Worm (Caenorhabditis elegans) whole organism, late embryonic: ENCODE measurements around the gene Y39E4B.6.
A peak's percentile ranks its signal among the peaks of the same experiment; 100 is the strongest.

ENCODE experiments used
- C08G9.2 ChIP-seq: sonication (generic microtip); optimal IDR thresholded peaks from 2 replicates; lab custom pipeline; 2016; ENCODE audit warnings: mild to moderate bottlenecking, missing genetic modification characterization, moderate library complexity, missing compliant biosample characterization
- C38D4.7 ChIP-seq: fragments of 200-800 bp; sonication (Bioruptor generic); optimal IDR thresholded peaks from 2 replicates; lab custom pipeline; 2018; ENCODE audit warnings: mild to moderate bottlenecking, missing genetic modification characterization, moderate library complexity, missing compliant biosample characterization
- F13H6.1 ChIP-seq: sonication (generic microtip); optimal IDR thresholded peaks from 2 replicates; lab custom pipeline; 2016; ENCODE audit warnings: missing genetic modification characterization, missing compliant biosample characterization
- K02D7.2 ChIP-seq: sonication (generic microtip); optimal IDR thresholded peaks from 2 replicates; lab custom pipeline; 2017; ENCODE audit warnings: mild to moderate bottlenecking, missing genetic modification characterization, missing compliant biosample characterization
- K09A11.1 ChIP-seq: sonication (generic microtip); optimal IDR thresholded peaks from 2 replicates; lab custom pipeline; 2017; ENCODE audit warnings: antibody characterized with exemption, mild to moderate bottlenecking, missing genetic modification characterization, missing compliant biosample characterization; ENCODE audit not compliant: insufficient read depth
- T23F11.4 ChIP-seq: fragments of 200-800 bp; sonication (Bioruptor generic); optimal IDR thresholded peaks from 2 replicates; lab custom pipeline; 2018; ENCODE audit warnings: mild to moderate bottlenecking, missing genetic modification characterization, missing compliant biosample characterization
- Y22D7AL.16 ChIP-seq: sonication (generic microtip); optimal IDR thresholded peaks from 2 replicates; lab custom pipeline; 2016; ENCODE audit warnings: missing genetic modification characterization, missing compliant biosample characterization
- ama-1 ChIP-seq: fragments of 150-350 bp; optimal IDR thresholded peaks from 2 replicates; lab custom pipeline; 2014
- ceh-14 ChIP-seq: sonication (generic microtip); optimal IDR thresholded peaks from 2 replicates; lab custom pipeline; 2016; ENCODE audit warnings: missing genotype, missing genetic modification characterization, missing compliant biosample characterization
- ceh-18 ChIP-seq: sonication (generic microtip); optimal IDR thresholded peaks from 2 replicates; lab custom pipeline; 2016; ENCODE audit warnings: missing genetic modification characterization, missing compliant biosample characterization
- ceh-30 ChIP-seq: fragments of 150-350 bp; optimal IDR thresholded peaks from 2 replicates; lab custom pipeline; 2014; ENCODE audit warnings: missing biosample characterization, missing genetic modification characterization
- ceh-31 ChIP-seq: sonication (generic microtip); optimal IDR thresholded peaks from 2 replicates; lab custom pipeline; 2016; ENCODE audit warnings: missing genetic modification characterization, missing compliant biosample characterization
- ceh-45 ChIP-seq: fragments of 200-800 bp; sonication (Bioruptor generic); IDR thresholded peaks from 2 replicates; pipeline ENCODE4 v1.3.6; 2022; ENCODE audit warnings: missing genetic modification reagents, missing genetic modification characterization, missing compliant biosample characterization
- ceh-48 ChIP-seq: sonication (generic microtip); optimal IDR thresholded peaks from 2 replicates; lab custom pipeline; 2016; ENCODE audit warnings: missing genetic modification characterization, inconsistent platforms, missing compliant biosample characterization
- ceh-9 ChIP-seq: sonication (generic microtip); optimal IDR thresholded peaks from 2 replicates; lab custom pipeline; 2016; ENCODE audit warnings: mild to moderate bottlenecking, missing genetic modification characterization, inconsistent platforms, missing compliant biosample characterization
- che-1 ChIP-seq: sonication (generic microtip); optimal IDR thresholded peaks from 2 replicates; lab custom pipeline; 2016; ENCODE audit warnings: mild to moderate bottlenecking, missing genetic modification characterization, missing compliant biosample characterization
- dmd-4 ChIP-seq: sonication (generic microtip); optimal IDR thresholded peaks from 2 replicates; lab custom pipeline; 2016; ENCODE audit warnings: borderline replicate concordance, missing genetic modification characterization, missing compliant biosample characterization
- dve-1 ChIP-seq: sonication (generic microtip); optimal IDR thresholded peaks from 2 replicates; lab custom pipeline; 2017; ENCODE audit warnings: antibody characterized with exemption, mild to moderate bottlenecking, missing genetic modification characterization, missing compliant biosample characterization
- elt-2 ChIP-seq: sonication (generic microtip); optimal IDR thresholded peaks from 2 replicates; lab custom pipeline; 2016; ENCODE audit warnings: missing genetic modification reagents, missing genetic modification characterization, missing compliant biosample characterization
- elt-4 ChIP-seq: sonication (generic microtip); optimal IDR thresholded peaks from 2 replicates; lab custom pipeline; 2016; ENCODE audit warnings: missing genetic modification characterization, missing compliant biosample characterization
- ets-4 ChIP-seq: sonication (generic microtip); optimal IDR thresholded peaks from 2 replicates; lab custom pipeline; 2016; ENCODE audit warnings: missing genetic modification characterization, missing compliant biosample characterization
- eyg-1 ChIP-seq: sonication (generic microtip); optimal IDR thresholded peaks from 2 replicates; lab custom pipeline; 2016; ENCODE audit warnings: missing genotype, missing genetic modification characterization, missing compliant biosample characterization
- fax-1 ChIP-seq: sonication (generic microtip); optimal IDR thresholded peaks from 2 replicates; lab custom pipeline; 2016; ENCODE audit warnings: missing genotype, missing genetic modification characterization, missing compliant biosample characterization
- fkh-6 ChIP-seq: sonication (generic microtip); optimal IDR thresholded peaks from 2 replicates; lab custom pipeline; 2016; ENCODE audit warnings: missing genetic modification characterization, missing compliant biosample characterization
- hlh-13 ChIP-seq: fragments of 200-800 bp; sonication (Bioruptor generic); optimal IDR thresholded peaks from 2 replicates; lab custom pipeline; 2018; ENCODE audit warnings: mild to moderate bottlenecking, missing genetic modification characterization, missing compliant biosample characterization
- hlh-15 ChIP-seq: sonication (generic microtip); optimal IDR thresholded peaks from 2 replicates; lab custom pipeline; 2016; ENCODE audit warnings: missing genetic modification characterization, missing compliant biosample characterization
- hlh-30 ChIP-seq: sonication (generic microtip); optimal IDR thresholded peaks from 2 replicates; lab custom pipeline; 2017; ENCODE audit warnings: antibody characterized with exemption, missing genetic modification characterization, missing compliant biosample characterization; ENCODE audit not compliant: insufficient read depth
- hlh-6 ChIP-seq: sonication (generic microtip); optimal IDR thresholded peaks from 2 replicates; lab custom pipeline; 2016; ENCODE audit warnings: missing genotype, missing genetic modification characterization, missing compliant biosample characterization
- lim-6 ChIP-seq: sonication (generic microtip); optimal IDR thresholded peaks from 2 replicates; lab custom pipeline; 2016; ENCODE audit warnings: missing genetic modification characterization, missing compliant biosample characterization
- lin-11 ChIP-seq: fragments of 200-800 bp; sonication (Bioruptor generic); optimal IDR thresholded peaks from 2 replicates; lab custom pipeline; 2018; ENCODE audit warnings: mild to moderate bottlenecking, missing genetic modification characterization, missing compliant biosample characterization
- madf-2 ChIP-seq: sonication (generic microtip); optimal IDR thresholded peaks from 2 replicates; lab custom pipeline; 2017; ENCODE audit warnings: missing genetic modification characterization, missing compliant biosample characterization
- nfya-1 ChIP-seq: sonication (generic microtip); optimal IDR thresholded peaks from 2 replicates; lab custom pipeline; 2017; ENCODE audit warnings: missing genetic modification characterization, mild to moderate bottlenecking, missing compliant biosample characterization, antibody characterized with exemption, moderate library complexity
- nhr-11 ChIP-seq: fragments of 150-350 bp; optimal IDR thresholded peaks from 2 replicates; lab custom pipeline; 2014; ENCODE audit warnings: missing biosample characterization, missing genetic modification characterization
- npax-4 ChIP-seq: sonication (generic microtip); optimal IDR thresholded peaks from 2 replicates; lab custom pipeline; 2016; ENCODE audit warnings: missing genetic modification characterization, missing compliant biosample characterization
- pag-3 ChIP-seq: sonication (generic microtip); optimal IDR thresholded peaks from 2 replicates; lab custom pipeline; 2016; ENCODE audit warnings: missing compliant biosample characterization, missing genetic modification characterization, borderline replicate concordance
- pha-2 ChIP-seq: sonication (generic microtip); optimal IDR thresholded peaks from 2 replicates; lab custom pipeline; 2017; ENCODE audit warnings: mild to moderate bottlenecking, missing genetic modification characterization, missing compliant biosample characterization
- pha-4 ChIP-seq: fragments of 150-350 bp; optimal IDR thresholded peaks from 2 replicates; lab custom pipeline; 2018; ENCODE audit warnings: missing biosample characterization, missing genetic modification reagents, missing genetic modification characterization
- pqm-1 ChIP-seq: sonication (generic microtip); optimal IDR thresholded peaks from 2 replicates; lab custom pipeline; 2016; ENCODE audit warnings: missing genetic modification characterization, missing compliant biosample characterization
- pros-1 ChIP-seq: fragments of 150-350 bp; optimal IDR thresholded peaks from 2 replicates; lab custom pipeline; 2014; ENCODE audit warnings: missing biosample characterization, missing genetic modification reagents, missing genetic modification characterization
- ref-2 ChIP-seq: sonication (generic microtip); optimal IDR thresholded peaks from 2 replicates; lab custom pipeline; 2016; ENCODE audit warnings: missing genetic modification characterization, missing compliant biosample characterization
- sox-4 ChIP-seq: sonication (generic microtip); optimal IDR thresholded peaks from 2 replicates; lab custom pipeline; 2017; ENCODE audit warnings: mild to moderate bottlenecking, missing genetic modification characterization, inconsistent platforms, missing compliant biosample characterization
- syd-9 ChIP-seq: sonication (generic microtip); optimal IDR thresholded peaks from 2 replicates; lab custom pipeline; 2016; ENCODE audit warnings: mild to moderate bottlenecking, missing genetic modification characterization, moderate library complexity, missing compliant biosample characterization
- tbx-2 ChIP-seq: sonication (generic microtip); optimal IDR thresholded peaks from 2 replicates; lab custom pipeline; 2016; ENCODE audit warnings: missing genetic modification characterization, missing compliant biosample characterization
- tbx-7 ChIP-seq: sonication (generic microtip); optimal IDR thresholded peaks from 2 replicates; lab custom pipeline; 2016; ENCODE audit warnings: missing genotype, missing genetic modification characterization, missing compliant biosample characterization
- ttx-3 ChIP-seq: sonication (generic microtip); optimal IDR thresholded peaks from 2 replicates; lab custom pipeline; 2016; ENCODE audit warnings: missing genetic modification reagents, missing genetic modification characterization, missing compliant biosample characterization
- unc-3 ChIP-seq, 2 experiments: fragments of 200-800 bp in 1 of 2; sonication (Bioruptor generic) in 1 of 2; sonication (generic microtip) in 1 of 2; conservative IDR thresholded peaks in 1 of 2; optimal IDR thresholded peaks in 1 of 2; 2 replicates each; pipeline versions ENCODE4 v1.3.6 to Lab custom; 2016 to 2022; ENCODE audit warnings: missing compliant biosample characterization in 2 of 2, missing genetic modification characterization in 2 of 2, missing genetic modification reagents in 1 of 2
- unc-42 ChIP-seq: sonication (generic microtip); optimal IDR thresholded peaks from 2 replicates; lab custom pipeline; 2016; ENCODE audit warnings: missing genotype, missing genetic modification characterization, missing compliant biosample characterization
- unc-55 ChIP-seq: sonication (generic microtip); optimal IDR thresholded peaks from 2 replicates; lab custom pipeline; 2017; ENCODE audit warnings: missing biosample characterization, missing genetic modification reagents, missing genetic modification characterization
- unc-86 ChIP-seq: sonication (generic microtip); optimal IDR thresholded peaks from 2 replicates; lab custom pipeline; 2016; ENCODE audit warnings: missing genetic modification characterization, missing compliant biosample characterization
- zip-5 ChIP-seq: sonication (generic microtip); optimal IDR thresholded peaks from 2 replicates; lab custom pipeline; 2016; ENCODE audit warnings: missing genetic modification characterization, missing compliant biosample characterization
- ztf-16 ChIP-seq: sonication (generic microtip); optimal IDR thresholded peaks from 2 replicates; lab custom pipeline; 2017; ENCODE audit warnings: missing genetic modification characterization, missing compliant biosample characterization

Gene Y39E4B.6

ce11 chrIII:13059335-13059734 lies 11.2 kb upstream of the Y39E4B.6 start:
- no peak for TF ChIP-seq Y22D7AL.16
- no peak for TF ChIP-seq fkh-6
- TF ChIP-seq pros-1 (tag; lab: Kevin White, UChicago), result no peak
- TF ChIP-seq fax-1 (tag; lab: Kevin White, UChicago), result no peak
- TF ChIP-seq pha-4 (tag; lab: Kevin White, UChicago), result no peak
- no peak for TF ChIP-seq T23F11.4
- TF ChIP-seq elt-2 (tag; lab: Kevin White, UChicago), result peak; percentile 94

DNA sequence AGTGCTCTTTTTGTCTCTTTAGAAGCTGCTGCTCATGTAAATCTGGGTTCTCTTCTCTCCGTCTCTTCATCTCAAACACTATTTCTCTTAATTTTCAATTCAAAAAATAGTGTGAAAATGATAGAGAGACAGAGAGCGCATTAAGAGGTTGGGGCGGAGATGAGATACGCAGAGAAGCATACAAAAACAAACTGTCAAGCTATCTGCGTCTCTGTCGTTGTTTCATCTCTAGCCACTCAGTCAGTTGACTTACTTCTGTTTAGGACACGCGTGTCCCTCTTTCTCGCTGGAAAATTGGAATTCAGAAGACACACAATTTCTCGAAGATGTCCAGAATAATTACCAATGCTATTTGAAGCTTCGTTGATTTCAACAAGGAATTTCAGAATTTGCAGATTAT lies 9.4 kb upstream of the Y39E4B.6 start:
- TF ChIP-seq npax-4 (tag; lab: Kevin White, UChicago) (no peak), hlh-6 (tag; lab: Kevin White, UChicago) (no peak), Y22D7AL.16 (no peak), C38D4.7 (no peak), unc-42 (tag; lab: Kevin White, UChicago) (peak; percentile 96), sox-4 (tag; lab: Kevin White, UChicago) (no peak), ceh-9 (tag; lab: Kevin White, UChicago) (no peak), pqm-1 (tag; lab: Kevin White, UChicago) (no peak), fax-1 (tag; lab: Kevin White, UChicago) (no peak), che-1 (no peak), syd-9 (no peak), tbx-2 (tag; lab: Kevin White, UChicago) (peak; percentile 52), eyg-1 (tag; lab: Kevin White, UChicago) (peak; percentile 44), hlh-15 (tag; lab: Kevin White, UChicago) (no peak), ceh-45 (GFP tag; lab: Robert Waterston, UW) (no peak), ceh-31 (tag; lab: Kevin White, UChicago) (peak; percentile 83), T23F11.4 (no peak), pha-2 (tag; lab: Kevin White, UChicago) (no peak), elt-4 (tag; lab: Kevin White, UChicago) (no peak), ets-4 (tag; lab: Kevin White, UChicago) (no peak), lin-11 (no peak), tbx-7 (tag; lab: Kevin White, UChicago) (no peak), ceh-48 (tag; lab: Kevin White, UChicago) (no peak), unc-55 (GFP tag; lab: Kevin White, UChicago) (peak; percentile 89), ref-2 (no peak), K09A11.1 (tag; lab: Kevin White, UChicago) (peak; percentile 17), pros-1 (tag; lab: Kevin White, UChicago) (peak; percentile 59), unc-86 (tag; lab: Kevin White, UChicago) (no peak), nfya-1 (tag; lab: Kevin White, UChicago) (peak; percentile 82), ceh-30 (tag; lab: Kevin White, UChicago) (no peak), hlh-13 (GFP tag; lab: Kevin White, UChicago) (no peak), unc-3 (GFP tag; conservative IDR thresholded peaks at IDR 0.05; lab: Robert Waterston, UW) (no peak), unc-3 (tag; optimal IDR thresholded peaks at IDR 0.05; lab: Kevin White, UChicago) (peak; percentile 19), dmd-4 (tag; lab: Kevin White, UChicago) (no peak), dve-1 (tag; lab: Kevin White, UChicago) (peak; percentile 88), ceh-18 (tag; lab: Kevin White, UChicago) (peak; percentile 60), madf-2 (tag; lab: Kevin White, UChicago) (no peak), pag-3 (tag; lab: Kevin White, UChicago) (no peak), nhr-11 (no peak), zip-5 (tag; lab: Kevin White, UChicago) (no peak), C08G9.2 (tag; lab: Kevin White, UChicago) (no peak), ttx-3 (tag; lab: Kevin White, UChicago) (no peak), F13H6.1 (tag; lab: Kevin White, UChicago) (no peak), ztf-16 (tag; lab: Kevin White, UChicago) (no peak), ceh-14 (tag; lab: Kevin White, UChicago) (no peak), hlh-30 (tag; lab: Kevin White, UChicago) (peak; percentile 90), lim-6 (tag; lab: Kevin White, UChicago) (no peak), ama-1 (lab: Kevin White, UChicago) (peak; percentile 95), K02D7.2 (tag; lab: Kevin White, UChicago) (no peak), elt-2 (tag; lab: Kevin White, UChicago) (no peak)
